Worm (Caenorhabditis elegans) whole organism, mixed stage, embryonic: Measurements from ENCODE around the gene cest-10.

Source experiments
- M03D4.4 ChIP-seq: sonication (generic microtip); optimal IDR thresholded peaks from 2 replicates; lab custom pipeline; 2017; ENCODE audit warnings: mild to moderate bottlenecking, missing genetic modification characterization, missing compliant biosample characterization
- bed-3 ChIP-seq: fragments of 200-800 bp; sonication (Bioruptor generic); optimal IDR thresholded peaks from 3 replicates; lab custom pipeline; 2018; ENCODE audit warnings: mild to moderate bottlenecking, missing genetic modification characterization, moderate library complexity, missing compliant biosample characterization
- blmp-1 ChIP-seq: fragments of 150-350 bp; optimal IDR thresholded peaks from 2 replicates; lab custom pipeline; 2014; ENCODE audit warnings: missing biosample characterization, missing genetic modification characterization
- ceh-39 ChIP-seq: fragments of 150-350 bp; optimal IDR thresholded peaks from 2 replicates; lab custom pipeline; 2014; ENCODE audit warnings: missing biosample characterization, missing genetic modification characterization
- ceh-83 ChIP-seq: fragments of 200-800 bp; sonication (Bioruptor generic); optimal IDR thresholded peaks from 2 replicates; lab custom pipeline; 2018; ENCODE audit warnings: mild to moderate bottlenecking, missing genetic modification characterization, missing compliant biosample characterization
- ces-1 ChIP-seq: fragments of 150-350 bp; optimal IDR thresholded peaks from 2 replicates; lab custom pipeline; 2014; ENCODE audit warnings: missing biosample characterization, missing genetic modification reagents, missing genetic modification characterization
- cnd-1 ChIP-seq: fragments of 200-800 bp; sonication (Bioruptor generic); optimal IDR thresholded peaks from 2 replicates; lab custom pipeline; 2018; ENCODE audit warnings: mild to moderate bottlenecking, missing genetic modification characterization, missing compliant biosample characterization
- drap-1 ChIP-seq: fragments of 200-800 bp; sonication (Bioruptor generic); optimal IDR thresholded peaks from 3 replicates; lab custom pipeline; 2018; ENCODE audit warnings: mild to moderate bottlenecking, missing genetic modification characterization, missing compliant biosample characterization
- elt-3 ChIP-seq: fragments of 150-350 bp; optimal IDR thresholded peaks from 2 replicates; lab custom pipeline; 2014; ENCODE audit warnings: missing biosample characterization, missing genetic modification characterization
- flh-1 ChIP-seq: fragments of 200-800 bp; sonication (Bioruptor generic); optimal IDR thresholded peaks from 2 replicates; lab custom pipeline; 2018; ENCODE audit warnings: mild to moderate bottlenecking, missing genetic modification characterization, moderate library complexity, missing compliant biosample characterization
- ham-2 ChIP-seq: fragments of 200-800 bp; sonication (Bioruptor generic); optimal IDR thresholded peaks from 2 replicates; lab custom pipeline; 2018; ENCODE audit warnings: mild to moderate bottlenecking, missing genetic modification characterization, missing compliant biosample characterization
- hlh-1 ChIP-seq: fragments of 150-350 bp; optimal IDR thresholded peaks from 2 replicates; lab custom pipeline; 2014; ENCODE audit warnings: missing biosample characterization, missing genetic modification reagents, missing genetic modification characterization
- lin-13 ChIP-seq: fragments of 150-350 bp; optimal IDR thresholded peaks from 2 replicates; lab custom pipeline; 2014; ENCODE audit warnings: missing biosample characterization, missing genetic modification characterization
- lin-32 ChIP-seq: fragments of 200-800 bp; sonication (Bioruptor generic); optimal IDR thresholded peaks from 2 replicates; lab custom pipeline; 2018; ENCODE audit warnings: mild to moderate bottlenecking, missing genetic modification characterization, missing compliant biosample characterization
- lsy-2 ChIP-seq: fragments of 150-350 bp; optimal IDR thresholded peaks from 2 replicates; lab custom pipeline; 2014; ENCODE audit warnings: missing biosample characterization, missing genetic modification characterization
- mab-5 ChIP-seq: fragments of 150-350 bp; optimal IDR thresholded peaks from 2 replicates; lab custom pipeline; 2014; ENCODE audit warnings: missing biosample characterization, missing genetic modification characterization
- mep-1 ChIP-seq: fragments of 150-350 bp; optimal IDR thresholded peaks from 2 replicates; lab custom pipeline; 2017; ENCODE audit warnings: missing biosample characterization, missing genetic modification reagents, missing genetic modification characterization, inconsistent platforms
- mls-2 ChIP-seq: sonication (generic microtip); optimal IDR thresholded peaks from 2 replicates; lab custom pipeline; 2016; ENCODE audit warnings: mild to moderate bottlenecking, missing genetic modification characterization, moderate library complexity, missing compliant biosample characterization
- nhr-2 ChIP-seq: fragments of 150-350 bp; optimal IDR thresholded peaks from 2 replicates; lab custom pipeline; 2014; ENCODE audit warnings: missing biosample characterization, missing genetic modification characterization
- nhr-237 ChIP-seq: fragments of 150-350 bp; optimal IDR thresholded peaks from 2 replicates; lab custom pipeline; 2014; ENCODE audit warnings: missing biosample characterization, missing genetic modification characterization
- nhr-28 ChIP-seq: fragments of 150-350 bp; optimal IDR thresholded peaks from 2 replicates; lab custom pipeline; 2014; ENCODE audit warnings: missing biosample characterization, missing genetic modification characterization
- nhr-76 ChIP-seq: sonication (generic microtip); optimal IDR thresholded peaks from 2 replicates; lab custom pipeline; 2017; ENCODE audit warnings: missing biosample characterization, missing genetic modification characterization
- pha-4 ChIP-seq: fragments of 150-350 bp; optimal IDR thresholded peaks from 2 replicates; lab custom pipeline; 2018; ENCODE audit warnings: missing biosample characterization, missing genetic modification reagents, missing genetic modification characterization
- sem-2 ChIP-seq: fragments of 200-800 bp; sonication (Bioruptor generic); optimal IDR thresholded peaks from 2 replicates; lab custom pipeline; 2018; ENCODE audit warnings: mild to moderate bottlenecking, missing genetic modification characterization, missing compliant biosample characterization
- snpc-4 ChIP-seq: fragments of 150-350 bp; optimal IDR thresholded peaks from 2 replicates; lab custom pipeline; 2014; ENCODE audit warnings: missing biosample characterization, missing genetic modification characterization
- sptf-1 ChIP-seq: sonication (generic microtip); optimal IDR thresholded peaks from 2 replicates; lab custom pipeline; 2017; ENCODE audit warnings: mild to moderate bottlenecking, missing genetic modification characterization, moderate library complexity, missing compliant biosample characterization
- unc-120 ChIP-seq: sonication (generic microtip); optimal IDR thresholded peaks from 2 replicates; lab custom pipeline; 2017; ENCODE audit warnings: missing genetic modification characterization, missing compliant biosample characterization; ENCODE audit not compliant: poor library complexity, severe bottlenecking
- unc-39 ChIP-seq: fragments of 150-350 bp; optimal IDR thresholded peaks from 2 replicates; lab custom pipeline; 2014; ENCODE audit warnings: missing biosample characterization, missing genetic modification characterization
- unc-62 ChIP-seq: fragments of 150-350 bp; optimal IDR thresholded peaks from 2 replicates; lab custom pipeline; 2014; ENCODE audit warnings: missing biosample characterization, missing genetic modification reagents, missing genetic modification characterization
- zip-8 ChIP-seq: fragments of 150-350 bp; optimal IDR thresholded peaks from 2 replicates; lab custom pipeline; 2014; ENCODE audit warnings: missing biosample characterization, missing genetic modification characterization

cest-10 gene

DNA sequence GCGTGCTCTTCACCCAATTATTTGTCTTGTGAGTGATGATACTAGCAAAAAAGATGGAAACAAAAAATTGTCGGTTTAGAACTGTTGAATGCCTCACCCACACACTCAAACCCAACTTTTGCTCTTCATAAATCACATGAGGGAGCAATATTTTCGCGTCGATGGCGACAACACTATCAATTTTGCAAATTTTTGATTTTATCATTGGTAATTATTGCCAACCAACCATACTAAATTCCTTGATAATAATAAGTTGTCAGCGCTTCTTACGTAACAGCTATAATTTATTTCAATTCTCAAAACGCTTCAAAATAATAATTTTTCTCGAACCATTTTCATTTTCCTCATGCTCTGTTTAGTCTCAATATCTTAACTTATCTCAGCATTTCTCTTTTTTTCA lies 32.4 kb downstream of the cest-10 start:
- TF ChIP-seq unc-120 (tag; lab: Kevin White, UChicago) (no peak), M03D4.4 (no peak), elt-3 (no peak), nhr-28 (no peak), sem-2 (GFP tag; lab: Kevin White, UChicago) (no peak), lsy-2 (tag; lab: Kevin White, UChicago) (no peak), ceh-39 (tag; lab: Kevin White, UChicago) (no peak), lin-32 (GFP tag; lab: Kevin White, UChicago) (no peak)

- TF ChIP-seq unc-62 (no peak), cnd-1 (tag; lab: Kevin White, UChicago) (no peak)
These were observed 35.9 kb downstream of the cest-10 start for ce11 chrIV:7216210-7216609.

DNA sequence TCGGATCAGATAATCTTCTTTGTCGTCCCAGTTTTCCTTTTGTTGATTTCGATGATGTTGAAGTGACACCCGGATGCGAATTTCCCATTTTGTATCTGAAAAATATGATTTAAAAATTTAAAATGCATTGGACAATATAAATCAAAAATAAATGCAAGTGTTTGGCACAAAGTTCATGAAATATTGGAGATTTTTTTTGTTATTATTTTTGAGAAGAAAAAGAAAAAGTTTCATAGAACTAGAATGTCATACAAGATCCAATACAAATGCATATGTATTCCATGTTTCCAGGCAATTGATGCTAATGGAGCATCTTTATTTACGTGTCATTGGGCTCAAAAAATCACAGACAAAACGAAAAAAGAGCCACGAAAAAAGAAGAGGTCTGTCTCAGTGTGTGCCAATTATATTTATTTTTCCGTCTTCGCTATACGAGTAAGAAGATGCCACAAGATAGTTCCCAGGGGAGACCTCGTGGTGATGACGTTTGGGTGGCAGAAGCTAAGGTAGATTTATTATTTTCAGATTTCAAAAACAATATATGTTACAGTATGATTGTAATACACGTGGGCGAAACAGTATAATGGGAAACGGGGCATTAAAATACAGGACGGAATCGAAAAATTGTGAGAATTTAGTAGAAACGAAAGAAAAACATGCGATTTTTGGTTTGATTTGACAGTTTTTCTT lies 39.2 kb downstream of the cest-10 start, which contains the start of the genes glb-23 and R13A1.1:
TSS of gene glb-23 (minus strand) at position 101 of the 690 bp plus-strand sequence.
TSS of gene R13A1.1 (plus strand) at position 640 of the 690 bp plus-strand sequence.
- TF ChIP-seq mab-5 (tag; lab: Kevin White, UChicago) (no peak), nhr-28 (no peak), pha-4 (tag; lab: Kevin White, UChicago) (no peak), zip-8 (tag; lab: Kevin White, UChicago) (no peak)

DNA sequence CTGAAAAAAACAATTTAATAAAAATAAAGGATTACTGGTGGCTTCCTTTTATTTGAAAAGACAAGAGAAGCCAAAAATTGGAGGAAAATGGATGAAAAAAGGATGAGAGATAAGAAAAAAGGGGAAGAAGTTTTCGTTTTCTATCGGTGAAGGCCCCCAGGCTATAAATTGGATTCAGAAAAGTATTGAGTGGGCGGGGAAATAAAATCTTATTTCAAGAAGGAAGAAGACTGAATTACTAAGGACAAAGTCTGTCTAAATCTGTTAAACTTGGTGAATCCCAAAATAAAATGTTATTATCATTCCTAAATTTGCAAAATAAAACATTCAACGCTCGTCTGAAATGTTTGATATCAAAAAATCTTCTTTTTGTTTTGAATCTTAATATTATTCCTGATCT lies 41.7 kb downstream of the cest-10 start:
- TF ChIP-seq nhr-2 (tag; lab: Kevin White, UChicago) (no peak), ces-1 (GFP tag; lab: Kevin White, UChicago) (peak; percentile 57), flh-1 (GFP tag; lab: Kevin White, UChicago) (no peak)

DNA sequence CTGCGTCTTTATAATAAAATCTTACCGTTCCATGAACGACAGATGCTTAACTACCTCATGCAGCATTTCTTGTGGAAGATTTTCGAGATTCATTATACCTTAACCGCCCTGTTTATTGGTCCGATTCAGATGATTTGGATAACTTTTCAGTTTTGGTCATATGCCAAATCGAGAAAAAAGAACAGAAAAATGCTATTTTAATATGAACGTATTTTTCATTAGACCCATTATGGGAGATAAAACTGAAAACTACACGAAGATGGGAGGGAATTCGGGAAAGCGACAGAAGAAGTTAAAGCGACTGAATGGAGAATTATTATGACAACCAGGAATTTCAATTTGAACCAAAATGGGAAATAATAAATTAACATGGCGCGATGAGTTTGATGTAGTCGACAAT lies 46.7 kb downstream of the cest-10 start, which contains the start of gene R13A1.10:
TSS of gene R13A1.10 (minus strand) at position 101 of the 400 bp plus-strand sequence.
- TF ChIP-seq lin-13 (tag; lab: Kevin White, UChicago): no peak
- TF ChIP-seq nhr-76 (tag; lab: Kevin White, UChicago): no peak
- no peak for TF ChIP-seq ham-2 (GFP tag; lab: Kevin White, UChicago)
- TF ChIP-seq ces-1 (GFP tag; lab: Kevin White, UChicago): no peak
- TF ChIP-seq unc-120 (tag; lab: Kevin White, UChicago): no peak
- no peak for TF ChIP-seq nhr-237 (tag; lab: Kevin White, UChicago)
- TF ChIP-seq unc-62: no peak
- TF ChIP-seq drap-1: no peak

DNA sequence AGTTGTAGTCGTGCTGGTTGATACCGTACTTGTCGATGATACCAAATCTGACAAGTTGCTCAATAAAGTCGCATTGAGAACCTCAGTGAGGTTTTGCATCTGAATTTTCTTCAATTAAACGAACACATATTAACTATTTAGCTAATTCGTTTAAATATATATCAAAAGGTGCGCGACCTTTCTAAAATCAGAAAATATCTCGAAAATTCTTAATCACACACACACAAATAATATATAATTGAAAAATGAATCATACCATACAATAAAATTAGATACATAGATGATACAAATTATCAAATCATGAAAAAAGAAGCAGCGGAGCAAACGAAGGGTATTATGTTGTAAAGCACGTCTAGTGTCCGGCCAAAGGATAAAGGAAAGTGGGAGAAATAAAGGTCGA lies 47.9 kb downstream of the cest-10 start, which contains the start of gene D2024.5:
TSS of gene D2024.5 (minus strand) at position 101 of the 400 bp plus-strand sequence.
- TF ChIP-seq mls-2 (tag; lab: Kevin White, UChicago) (no peak), sptf-1 (tag; lab: Kevin White, UChicago) (no peak), snpc-4 (tag; lab: Kevin White, UChicago) (no peak), ceh-83 (GFP tag; lab: Kevin White, UChicago) (no peak), mab-5 (tag; lab: Kevin White, UChicago) (no peak)

ce11 chrIV:7230198-7230597 lies 49.8 kb downstream of the cest-10 start, which contains the start of gene cap-1:
Gene cap-1, minus strand, starts transcription at chrIV:7230223.
- TF ChIP-seq pha-4 (tag; lab: Kevin White, UChicago) (peak; percentile 36), bed-3 (no peak), ces-1 (GFP tag; lab: Kevin White, UChicago) (peak; percentile 70), lsy-2 (tag; lab: Kevin White, UChicago) (peak; percentile 60), nhr-237 (tag; lab: Kevin White, UChicago) (peak; percentile 38), blmp-1 (tag; lab: Kevin White, UChicago) (no peak), unc-39 (tag; lab: Kevin White, UChicago) (no peak), mep-1 (tag; lab: Kevin White, UChicago) (peak; percentile 78), ceh-39 (tag; lab: Kevin White, UChicago) (peak; percentile 65), lin-13 (tag; lab: Kevin White, UChicago) (peak; percentile 54), lin-32 (GFP tag; lab: Kevin White, UChicago) (no peak), sptf-1 (tag; lab: Kevin White, UChicago) (peak; percentile 13), mls-2 (tag; lab: Kevin White, UChicago) (peak; percentile 11), hlh-1 (tag; lab: Kevin White, UChicago) (peak; percentile 47)
